Worm (Caenorhabditis elegans) whole organism, L4 larva: ENCODE results near the gene idpp-7.

ENCODE experiments used
- F26F4.8 ChIP-seq: fragments of 200-800 bp; sonication (Bioruptor generic); conservative IDR thresholded peaks from 2 replicates; pipeline ENCODE4 v1.3.6; 2022; ENCODE audit warnings: missing genetic modification characterization, missing compliant biosample characterization
- F37D6.2 ChIP-seq: sonication (generic microtip); optimal IDR thresholded peaks from 2 replicates; lab custom pipeline; 2016; ENCODE audit warnings: mild to moderate bottlenecking, missing genetic modification characterization, missing compliant biosample characterization
- Y75B8A.6 ChIP-seq: fragments of 200-800 bp; sonication (Bioruptor generic); IDR thresholded peaks from 2 replicates; pipeline ENCODE4 v1.3.6; 2022; ENCODE audit warnings: missing genetic modification reagents, missing genetic modification characterization, missing compliant biosample characterization
- ZK337.2 ChIP-seq: fragments of 200-800 bp; sonication (Bioruptor generic); IDR thresholded peaks from 2 replicates; pipeline ENCODE4 v1.3.6; 2022; ENCODE audit warnings: missing genetic modification reagents, missing genetic modification characterization, missing compliant biosample characterization
- aha-1 ChIP-seq: fragments of 150-350 bp; peaks from one replicate; lab custom pipeline; 2014; ENCODE audit warnings: missing biosample characterization, missing genetic modification characterization
- ama-1 ChIP-seq: fragments of 150-350 bp; optimal IDR thresholded peaks from 2 replicates; lab custom pipeline; 2014; ENCODE audit warnings: inconsistent platforms, mixed read lengths
- arid-1 ChIP-seq: fragments of 200-800 bp; sonication (Bioruptor generic); conservative IDR thresholded peaks from 2 replicates; pipeline ENCODE4 v1.3.6; 2022; ENCODE audit warnings: missing genetic modification reagents, missing genetic modification characterization, missing compliant biosample characterization
- ceh-20 ChIP-seq: fragments of 200-800 bp; sonication (Bioruptor generic); IDR thresholded peaks from 2 replicates; pipeline ENCODE4 v1.3.6; 2022; ENCODE audit warnings: missing genetic modification reagents, missing genetic modification characterization, missing compliant biosample characterization
- ceh-44 ChIP-seq: fragments of 200-800 bp; sonication (Bioruptor generic); IDR thresholded peaks from 2 replicates; pipeline ENCODE4 v1.3.6; 2022; ENCODE audit warnings: missing genetic modification reagents, missing genetic modification characterization, missing compliant biosample characterization
- ceh-62 ChIP-seq: sonication (generic microtip); optimal IDR thresholded peaks from 2 replicates; lab custom pipeline; 2017; ENCODE audit warnings: missing biosample characterization, missing genetic modification characterization
- ceh-82 ChIP-seq: sonication (generic microtip); optimal IDR thresholded peaks from 2 replicates; lab custom pipeline; 2017; ENCODE audit warnings: missing biosample characterization, missing genetic modification characterization
- ces-1 ChIP-seq: fragments of 150-350 bp; sonication (generic microtip); optimal IDR thresholded peaks from 4 replicates; lab custom pipeline; 2014; ENCODE audit warnings: missing biosample characterization, missing genetic modification reagents, missing genetic modification characterization
- cey-2 ChIP-seq: sonication (generic microtip); optimal IDR thresholded peaks from 3 replicates; lab custom pipeline; 2017; ENCODE audit warnings: missing genetic modification characterization, mild to moderate bottlenecking, missing compliant biosample characterization, antibody characterized with exemption, borderline replicate concordance; ENCODE audit not compliant: insufficient read depth
- ctbp-1 ChIP-seq: fragments of 200-800 bp; sonication (Bioruptor generic); IDR thresholded peaks from 2 replicates; pipeline ENCODE4 v1.3.6; 2022; ENCODE audit warnings: missing genetic modification reagents, missing genetic modification characterization, missing compliant biosample characterization
- daf-12 ChIP-seq: fragments of 150-350 bp; optimal IDR thresholded peaks from 2 replicates; lab custom pipeline; 2014; ENCODE audit warnings: missing biosample characterization, missing genetic modification reagents, missing genetic modification characterization
- daf-8 ChIP-seq: fragments of 200-800 bp; sonication (Bioruptor generic); IDR thresholded peaks from 2 replicates; pipeline ENCODE4 v1.3.6; 2022; ENCODE audit warnings: missing genetic modification characterization, missing compliant biosample characterization
- dmd-6 ChIP-seq: fragments of 200-800 bp; sonication (Bioruptor generic); IDR thresholded peaks from 2 replicates; pipeline ENCODE4 v1.3.6; 2022; ENCODE audit warnings: missing genetic modification reagents, missing genetic modification characterization, missing compliant biosample characterization
- dve-1 ChIP-seq: sonication (generic microtip); optimal IDR thresholded peaks from 2 replicates; lab custom pipeline; 2017; ENCODE audit warnings: antibody characterized with exemption, mild to moderate bottlenecking, missing genetic modification characterization, missing compliant biosample characterization; ENCODE audit not compliant: insufficient read depth
- egl-27 ChIP-seq: sonication (generic microtip); optimal IDR thresholded peaks from 3 replicates; lab custom pipeline; 2017; ENCODE audit warnings: missing biosample characterization, missing genetic modification reagents, missing genetic modification characterization
- hlh-11 ChIP-seq: fragments of 200-800 bp; sonication (Bioruptor generic); optimal IDR thresholded peaks from 2 replicates; lab custom pipeline; 2018; ENCODE audit warnings: mild to moderate bottlenecking, missing genetic modification characterization, missing compliant biosample characterization
- hmg-1.1 ChIP-seq: fragments of 200-800 bp; sonication (Bioruptor generic); IDR thresholded peaks from 2 replicates; pipeline ENCODE4 v1.3.6; 2022; ENCODE audit warnings: missing genetic modification reagents, missing genetic modification characterization, missing compliant biosample characterization
- lim-7 ChIP-seq: fragments of 200-800 bp; sonication (Bioruptor generic); IDR thresholded peaks from 2 replicates; pipeline ENCODE4 v1.3.6; 2022; ENCODE audit warnings: missing genetic modification characterization, missing compliant biosample characterization
- lin-15B ChIP-seq: fragments of 150-350 bp; sonication (generic microtip); optimal IDR thresholded peaks from 3 replicates; lab custom pipeline; 2014; ENCODE audit warnings: missing biosample characterization, missing genetic modification characterization
- lin-39 ChIP-seq: fragments of 150-350 bp; optimal IDR thresholded peaks from 2 replicates; lab custom pipeline; 2014; ENCODE audit warnings: missing biosample characterization, missing genetic modification reagents, missing genetic modification characterization
- madf-9 ChIP-seq: fragments of 200-800 bp; sonication (Bioruptor generic); conservative IDR thresholded peaks from 2 replicates; pipeline ENCODE4 v1.3.6; 2022; ENCODE audit warnings: missing genetic modification reagents, missing genetic modification characterization, missing compliant biosample characterization
- mdl-1 ChIP-seq, 2 experiments: fragments of 150-350 bp in 1 of 2; sonication (generic microtip) in 1 of 2; optimal IDR thresholded peaks; 2 replicates each; lab custom pipeline; 2014 to 2017; ENCODE audit warnings: missing biosample characterization in 2 of 2, missing genetic modification characterization in 2 of 2
- mdt-29 ChIP-seq: fragments of 200-800 bp; sonication (Bioruptor generic); IDR thresholded peaks from 2 replicates; pipeline ENCODE4 v1.3.6; 2022; ENCODE audit warnings: missing genetic modification reagents, missing genetic modification characterization, missing compliant biosample characterization
- mep-1 ChIP-seq: fragments of 150-350 bp; sonication (generic microtip); optimal IDR thresholded peaks from 3 replicates; lab custom pipeline; 2014; ENCODE audit warnings: missing biosample characterization, missing genetic modification characterization
- mxl-3 ChIP-seq: fragments of 200-800 bp; sonication (Bioruptor generic); optimal IDR thresholded peaks from 2 replicates; lab custom pipeline; 2018; ENCODE audit warnings: mild to moderate bottlenecking, missing genetic modification characterization, missing compliant biosample characterization
- nhr-10 ChIP-seq: fragments of 150-350 bp; optimal IDR thresholded peaks from 2 replicates; lab custom pipeline; 2014; ENCODE audit warnings: missing biosample characterization, missing genetic modification characterization
- nhr-102 ChIP-seq: sonication (generic microtip); optimal IDR thresholded peaks from 2 replicates; lab custom pipeline; 2016; ENCODE audit warnings: mild to moderate bottlenecking, missing genetic modification characterization, moderate library complexity, missing compliant biosample characterization
- nhr-11 ChIP-seq: fragments of 150-350 bp; optimal IDR thresholded peaks from 2 replicates; lab custom pipeline; 2014; ENCODE audit warnings: missing biosample characterization, missing genetic modification characterization
- nhr-237 ChIP-seq: sonication (generic microtip); optimal IDR thresholded peaks from 2 replicates; lab custom pipeline; 2017; ENCODE audit warnings: missing biosample characterization, missing genetic modification characterization
- nhr-28 ChIP-seq: fragments of 150-350 bp; optimal IDR thresholded peaks from 2 replicates; lab custom pipeline; 2014; ENCODE audit warnings: missing biosample characterization, missing genetic modification characterization
- nhr-42 ChIP-seq: fragments of 200-800 bp; sonication (Bioruptor generic); IDR thresholded peaks from 2 replicates; pipeline ENCODE4 v1.3.6; 2022; ENCODE audit warnings: missing genetic modification characterization, missing compliant biosample characterization
- nhr-48 ChIP-seq: sonication (generic microtip); optimal IDR thresholded peaks from 2 replicates; lab custom pipeline; 2016; ENCODE audit warnings: mild to moderate bottlenecking, missing genetic modification characterization, missing compliant biosample characterization
- nhr-6 ChIP-seq: fragments of 150-350 bp; optimal IDR thresholded peaks from 2 replicates; lab custom pipeline; 2014; ENCODE audit warnings: missing biosample characterization, missing genetic modification characterization
- nhr-77 ChIP-seq: fragments of 150-350 bp; optimal IDR thresholded peaks from 2 replicates; lab custom pipeline; 2014; ENCODE audit warnings: missing biosample characterization, missing genetic modification characterization
- php-3 ChIP-seq: fragments of 200-800 bp; sonication (Bioruptor generic); IDR thresholded peaks from 2 replicates; pipeline ENCODE4 v1.3.6; 2022; ENCODE audit warnings: missing genetic modification reagents, missing genetic modification characterization, missing compliant biosample characterization
- pqm-1 ChIP-seq: sonication (generic microtip); optimal IDR thresholded peaks from 2 replicates; lab custom pipeline; 2017; ENCODE audit warnings: missing biosample characterization, missing genetic modification characterization
- set-16 ChIP-seq: fragments of 200-800 bp; sonication (Bioruptor generic); IDR thresholded peaks from 2 replicates; pipeline ENCODE4 v1.3.6; 2022; ENCODE audit warnings: missing genetic modification reagents, missing genetic modification characterization, missing compliant biosample characterization
- snpc-1.2 ChIP-seq: fragments of 200-800 bp; sonication (Bioruptor generic); IDR thresholded peaks from 2 replicates; pipeline ENCODE4 v1.3.6; 2022; ENCODE audit warnings: missing genetic modification reagents, missing genetic modification characterization, missing compliant biosample characterization
- tag-97 ChIP-seq: fragments of 200-800 bp; sonication (Bioruptor generic); IDR thresholded peaks from 2 replicates; pipeline ENCODE4 v1.3.6; 2022; ENCODE audit warnings: missing genetic modification characterization, missing compliant biosample characterization
- unc-130 ChIP-seq: sonication (generic microtip); optimal IDR thresholded peaks from 2 replicates; lab custom pipeline; 2016; ENCODE audit warnings: missing genetic modification reagents, missing genetic modification characterization, missing compliant biosample characterization
- zag-1 ChIP-seq: fragments of 150-350 bp; optimal IDR thresholded peaks from 2 replicates; lab custom pipeline; 2014; ENCODE audit warnings: missing biosample characterization, missing genetic modification characterization

The idpp-7 gene

ce11 chrIV:12703811-12704210 lies 16.0 kb upstream of the idpp-7 start, which contains the start of gene C27D8.4:
Gene C27D8.4, plus strand, starts transcription at chrIV:12704111.
- no peak for TF ChIP-seq nhr-77 (tag; lab: Kevin White, UChicago)
- TF ChIP-seq F26F4.8 (GFP tag; lab: Robert Waterston, UW), result no peak
- no peak for TF ChIP-seq hmg-1.1 (GFP tag; lab: Robert Waterston, UW)
- TF ChIP-seq zag-1 (tag; lab: Kevin White, UChicago), result no peak
- no peak for TF ChIP-seq Y75B8A.6 (GFP tag; lab: Robert Waterston, UW)
- TF ChIP-seq madf-9 (GFP tag; lab: Robert Waterston, UW), result no peak
- no peak for TF ChIP-seq cey-2 (tag; lab: Kevin White, UChicago)
- TF ChIP-seq dmd-6 (GFP tag; lab: Robert Waterston, UW), result no peak
- no peak for TF ChIP-seq ceh-20 (GFP tag; lab: Robert Waterston, UW)
- no peak for TF ChIP-seq arid-1 (GFP tag; lab: Robert Waterston, UW)

ce11 chrIV:12710996-12711395 lies 8.8 kb upstream of the idpp-7 start, which contains the start of gene C27D8.2:
Gene C27D8.2, plus strand, starts transcription at chrIV:12711217.
- TF ChIP-seq unc-130 (no peak), mdl-1 (tag; optimal IDR thresholded peaks at IDR 0.05; lab: Kevin White, UChicago) (peak; percentile 12 to 86), lin-15B (tag; lab: Kevin White, UChicago) (no peak), mxl-3 (peak; percentile 92), F26F4.8 (GFP tag; lab: Robert Waterston, UW) (no peak), nhr-28 (peak; percentile 85), hlh-11 (tag; lab: Kevin White, UChicago) (peak; percentile 44), ceh-44 (no peak)

- TF ChIP-seq tag-97 (GFP tag; lab: Robert Waterston, UW) (no peak), egl-27 (tag; lab: Kevin White, UChicago) (no peak), ZK337.2 (GFP tag; lab: Robert Waterston, UW) (no peak), aha-1 (tag; lab: Kevin White, UChicago) (no peak), nhr-48 (tag; lab: Kevin White, UChicago) (no peak), lin-39 (tag; lab: Kevin White, UChicago) (no peak), ceh-82 (no peak), daf-8 (GFP tag; lab: Robert Waterston, UW) (no peak), ama-1 (lab: Kevin White, UChicago) (no peak), F37D6.2 (tag; lab: Kevin White, UChicago) (no peak), set-16 (no peak), lim-7 (GFP tag; lab: Robert Waterston, UW) (no peak), nhr-10 (tag; lab: Kevin White, UChicago) (no peak), mxl-3 (no peak), php-3 (GFP tag; lab: Robert Waterston, UW) (no peak), pqm-1 (tag; lab: Kevin White, UChicago) (no peak)
Observed at ce11 chrIV:12711644-12712043, 8.1 kb upstream of the idpp-7 start, which contains the start of gene C27D8.3. Gene C27D8.3, minus strand, starts transcription at chrIV:12711744.

ce11 chrIV:12715947-12716382 lies 3.8 kb upstream of the idpp-7 start:
- TF ChIP-seq nhr-102 (peak; percentile 19), snpc-1.2 (GFP tag; lab: Robert Waterston, UW) (no peak), nhr-11 (tag; lab: Kevin White, UChicago) (no peak), nhr-42 (GFP tag; lab: Robert Waterston, UW) (0 out of 2 replicates have a peak, but pooled peaks have one; percentile 23), nhr-77 (tag; lab: Kevin White, UChicago) (peak; percentile 40), zag-1 (tag; lab: Kevin White, UChicago) (no peak), mep-1 (tag; lab: Kevin White, UChicago) (peak; percentile 64), ceh-62 (no peak), ctbp-1 (GFP tag; lab: Robert Waterston, UW) (no peak), cey-2 (tag; lab: Kevin White, UChicago) (peak; percentile 69), ces-1 (GFP tag; lab: Kevin White, UChicago) (no peak), nhr-237 (no peak), nhr-48 (tag; lab: Kevin White, UChicago) (peak; percentile 45), dve-1 (tag; lab: Kevin White, UChicago) (peak; percentile 71), F37D6.2 (tag; lab: Kevin White, UChicago) (no peak), aha-1 (tag; lab: Kevin White, UChicago) (no peak), mdt-29 (peak; percentile 47; the same call in 1 of the 2 replicates), F26F4.8 (GFP tag; lab: Robert Waterston, UW) (no peak), set-16 (no peak), daf-12 (tag; lab: Kevin White, UChicago) (no peak), egl-27 (tag; lab: Kevin White, UChicago) (no peak), tag-97 (GFP tag; lab: Robert Waterston, UW) (no peak), nhr-6 (no peak)
